Worm (Caenorhabditis elegans) whole organism, L2 larva: ENCODE measurements around the gene cutl-11.
A peak's percentile ranks its signal among the peaks of the same experiment; 100 is the strongest.

ENCODE experiments used
- C34F6.9 ChIP-seq: fragments of 150-350 bp; optimal IDR thresholded peaks from 2 replicates; lab custom pipeline; 2014; ENCODE audit warnings: missing biosample characterization, missing genetic modification characterization
- F13H6.1 ChIP-seq: sonication (generic microtip); optimal IDR thresholded peaks from 2 replicates; lab custom pipeline; 2016; ENCODE audit warnings: missing genetic modification characterization, missing compliant biosample characterization
- R02D3.7 ChIP-seq: fragments of 150-350 bp; optimal IDR thresholded peaks from 2 replicates; lab custom pipeline; 2014; ENCODE audit warnings: missing biosample characterization, missing genetic modification characterization
- Y55F3AM.14 ChIP-seq: fragments of 200-800 bp; sonication (Bioruptor generic); optimal IDR thresholded peaks from 2 replicates; lab custom pipeline; 2018; ENCODE audit warnings: mild to moderate bottlenecking, missing genetic modification characterization, missing compliant biosample characterization
- ZK546.5 ChIP-seq: sonication (generic microtip); optimal IDR thresholded peaks from 2 replicates; lab custom pipeline; 2017; ENCODE audit warnings: missing biosample characterization, missing genetic modification characterization
- aly-2 ChIP-seq: fragments of 150-350 bp; optimal IDR thresholded peaks from 2 replicates; lab custom pipeline; 2014; ENCODE audit warnings: missing biosample characterization, missing genetic modification characterization
- ama-1 ChIP-seq: fragments of 150-350 bp; optimal IDR thresholded peaks from 2 replicates; lab custom pipeline; 2018; ENCODE audit warnings: inconsistent platforms
- blmp-1 ChIP-seq: sonication (generic microtip); optimal IDR thresholded peaks from 2 replicates; lab custom pipeline; 2017; ENCODE audit warnings: missing genetic modification characterization, mild to moderate bottlenecking, missing compliant biosample characterization, antibody characterized with exemption, moderate library complexity; ENCODE audit not compliant: insufficient read depth
- ceh-16 ChIP-seq: fragments of 150-350 bp; optimal IDR thresholded peaks from 2 replicates; lab custom pipeline; 2014; ENCODE audit warnings: missing biosample characterization, missing genetic modification characterization
- ceh-82 ChIP-seq: fragments of 150-350 bp; optimal IDR thresholded peaks from 2 replicates; lab custom pipeline; 2014; ENCODE audit warnings: missing biosample characterization, missing genetic modification characterization
- crh-2 ChIP-seq: sonication (generic microtip); optimal IDR thresholded peaks from 2 replicates; lab custom pipeline; 2017; ENCODE audit warnings: missing biosample characterization, missing genetic modification characterization
- dmd-4 ChIP-seq: sonication (generic microtip); optimal IDR thresholded peaks from 2 replicates; lab custom pipeline; 2017; ENCODE audit warnings: missing biosample characterization, missing genetic modification characterization
- egl-27 ChIP-seq: sonication (generic microtip); optimal IDR thresholded peaks from 3 replicates; lab custom pipeline; 2017; ENCODE audit warnings: missing biosample characterization, missing genetic modification reagents, missing genetic modification characterization
- elt-3 ChIP-seq: sonication (generic microtip); optimal IDR thresholded peaks from 2 replicates; lab custom pipeline; 2017; ENCODE audit warnings: missing biosample characterization, missing genetic modification characterization
- fos-1 ChIP-seq: fragments of 150-350 bp; optimal IDR thresholded peaks from 2 replicates; lab custom pipeline; 2014; ENCODE audit warnings: missing biosample characterization, missing genetic modification characterization
- gmeb-1 ChIP-seq: fragments of 150-350 bp; optimal IDR thresholded peaks from 2 replicates; lab custom pipeline; 2014; ENCODE audit warnings: missing biosample characterization, missing genetic modification characterization
- lin-13 ChIP-seq: fragments of 150-350 bp; optimal IDR thresholded peaks from 2 replicates; lab custom pipeline; 2014; ENCODE audit warnings: missing biosample characterization, missing genetic modification reagents, missing genetic modification characterization
- lin-39 ChIP-seq: fragments of 150-350 bp; optimal IDR thresholded peaks from 2 replicates; lab custom pipeline; 2014; ENCODE audit warnings: missing biosample characterization, missing genetic modification reagents, missing genetic modification characterization
- mab-5 ChIP-seq: fragments of 150-350 bp; optimal IDR thresholded peaks from 2 replicates; lab custom pipeline; 2014; ENCODE audit warnings: missing biosample characterization, missing genetic modification characterization
- mdl-1 ChIP-seq, 2 experiments: fragments of 150-350 bp in 1 of 2; sonication (generic microtip) in 1 of 2; optimal IDR thresholded peaks; 2 replicates each; lab custom pipeline; 2017; ENCODE audit warnings: missing biosample characterization in 2 of 2, missing genetic modification characterization in 2 of 2
- nhr-10 ChIP-seq: sonication (generic microtip); optimal IDR thresholded peaks from 2 replicates; lab custom pipeline; 2017; ENCODE audit warnings: missing biosample characterization, missing genetic modification characterization
- nhr-11 ChIP-seq: fragments of 150-350 bp; optimal IDR thresholded peaks from 2 replicates; lab custom pipeline; 2014; ENCODE audit warnings: missing biosample characterization, missing genetic modification characterization
- nhr-12 ChIP-seq: fragments of 150-350 bp; optimal IDR thresholded peaks from 2 replicates; lab custom pipeline; 2014; ENCODE audit warnings: missing biosample characterization, missing genetic modification characterization
- nhr-129 ChIP-seq: fragments of 150-350 bp; optimal IDR thresholded peaks from 2 replicates; lab custom pipeline; 2014; ENCODE audit warnings: missing biosample characterization, missing genetic modification characterization
- nhr-21 ChIP-seq: fragments of 150-350 bp; optimal IDR thresholded peaks from 2 replicates; lab custom pipeline; 2014; ENCODE audit warnings: missing biosample characterization, missing genetic modification characterization
- nhr-23 ChIP-seq: fragments of 150-350 bp; optimal IDR thresholded peaks from 2 replicates; lab custom pipeline; 2014; ENCODE audit warnings: missing biosample characterization, missing genetic modification reagents, missing genetic modification characterization
- nhr-237 ChIP-seq: fragments of 150-350 bp; optimal IDR thresholded peaks from 2 replicates; lab custom pipeline; 2014; ENCODE audit warnings: missing biosample characterization, missing genetic modification characterization
- nhr-25 ChIP-seq: fragments of 150-350 bp; sonication (generic microtip); optimal IDR thresholded peaks from 3 replicates; lab custom pipeline; 2014; ENCODE audit warnings: missing biosample characterization, missing genetic modification characterization
- nhr-6 ChIP-seq: fragments of 150-350 bp; optimal IDR thresholded peaks from 2 replicates; lab custom pipeline; 2014; ENCODE audit warnings: missing biosample characterization, missing genetic modification characterization
- nhr-77 ChIP-seq: fragments of 150-350 bp; optimal IDR thresholded peaks from 2 replicates; lab custom pipeline; 2014; ENCODE audit warnings: missing biosample characterization, missing genetic modification characterization
- sem-4 ChIP-seq: fragments of 150-350 bp; optimal IDR thresholded peaks from 2 replicates; lab custom pipeline; 2014; ENCODE audit warnings: missing biosample characterization, missing genetic modification reagents, missing genetic modification characterization
- skn-1 ChIP-seq: sonication (generic microtip); optimal IDR thresholded peaks from 2 replicates; lab custom pipeline; 2017; ENCODE audit warnings: missing biosample characterization, missing genetic modification characterization
- sma-3 ChIP-seq: sonication (generic microtip); optimal IDR thresholded peaks from 2 replicates; lab custom pipeline; 2016; ENCODE audit warnings: missing genetic modification reagents, missing genetic modification characterization, missing compliant biosample characterization
- sma-9 ChIP-seq, 2 experiments: fragments of 150-350 bp in 1 of 2; sonication (generic microtip) in 1 of 2; optimal IDR thresholded peaks; 2 replicates each; lab custom pipeline; 2014 to 2016; ENCODE audit warnings: missing genetic modification characterization in 2 of 2, mild to moderate bottlenecking in 1 of 2, missing biosample characterization in 1 of 2, missing compliant biosample characterization in 1 of 2, missing genetic modification reagents in 1 of 2, moderate library complexity in 1 of 2
- snpc-4 ChIP-seq: fragments of 150-350 bp; optimal IDR thresholded peaks from 2 replicates; lab custom pipeline; 2014; ENCODE audit warnings: missing biosample characterization, missing genetic modification characterization
- unc-39 ChIP-seq: fragments of 150-350 bp; optimal IDR thresholded peaks from 2 replicates; lab custom pipeline; 2014; ENCODE audit warnings: missing biosample characterization, missing genetic modification characterization
- unc-55 ChIP-seq: fragments of 150-350 bp; sonication (generic microtip); optimal IDR thresholded peaks from 3 replicates; lab custom pipeline; 2014; ENCODE audit warnings: missing biosample characterization, missing genetic modification reagents, missing genetic modification characterization
- unc-62 ChIP-seq: fragments of 150-350 bp; optimal IDR thresholded peaks from 2 replicates; lab custom pipeline; 2014; ENCODE audit warnings: missing biosample characterization, missing genetic modification reagents, missing genetic modification characterization
- zag-1 ChIP-seq: fragments of 150-350 bp; optimal IDR thresholded peaks from 2 replicates; lab custom pipeline; 2014; ENCODE audit warnings: missing biosample characterization, missing genetic modification characterization
- ztf-1 ChIP-seq: fragments of 200-800 bp; sonication (Bioruptor generic); conservative IDR thresholded peaks from 2 replicates; pipeline ENCODE4 v1.3.6; 2022; ENCODE audit warnings: missing genetic modification characterization, missing compliant biosample characterization
- ztf-11 ChIP-seq: sonication (generic microtip); optimal IDR thresholded peaks from 2 replicates; lab custom pipeline; 2017; ENCODE audit warnings: missing biosample characterization, missing genetic modification characterization
- ztf-4 ChIP-seq: fragments of 150-350 bp; optimal IDR thresholded peaks from 2 replicates; lab custom pipeline; 2014; ENCODE audit warnings: missing biosample characterization, missing genetic modification characterization

cutl-11 gene

ce11 chrX:11662557-11662956 lies 11.9 kb upstream of the cutl-11 start:
- no peak for TF ChIP-seq ama-1 (lab: Kevin White, UChicago)
- TF ChIP-seq sma-9 (GFP tag; optimal IDR thresholded peaks at IDR 0.05; lab: Kevin White, UChicago) = peak; percentile 12
- no peak for TF ChIP-seq sma-9 (tag; optimal IDR thresholded peaks at IDR 0.05; lab: Kevin White, UChicago)

ce11 chrX:11662069-11662468 lies 11.4 kb upstream of the cutl-11 start:
- peak; percentile 32 for TF ChIP-seq nhr-129 (tag; lab: Kevin White, UChicago)
- TF ChIP-seq C34F6.9 (tag; lab: Kevin White, UChicago) = peak; percentile 23
- TF ChIP-seq ztf-1 (GFP tag; lab: Robert Waterston, UW) = no peak

- TF ChIP-seq fos-1 (tag; lab: Kevin White, UChicago) (peak; percentile 95), ztf-1 (GFP tag; lab: Robert Waterston, UW) (no peak), unc-62 (no peak), lin-13 (GFP tag; lab: Kevin White, UChicago) (peak; percentile 21), ceh-16 (tag; lab: Kevin White, UChicago) (no peak), nhr-10 (tag; lab: Kevin White, UChicago) (no peak), zag-1 (tag; lab: Kevin White, UChicago) (no peak), nhr-237 (no peak), ZK546.5 (no peak), nhr-25 (tag; lab: Kevin White, UChicago) (no peak), elt-3 (tag; lab: Kevin White, UChicago) (no peak), ama-1 (lab: Kevin White, UChicago) (no peak), R02D3.7 (tag; lab: Kevin White, UChicago) (no peak), sma-9 (GFP tag; optimal IDR thresholded peaks at IDR 0.05; lab: Kevin White, UChicago) (peak; percentile 94), sma-9 (tag; optimal IDR thresholded peaks at IDR 0.05; lab: Kevin White, UChicago) (no peak), gmeb-1 (peak; percentile 25), mab-5 (tag; lab: Kevin White, UChicago) (no peak), egl-27 (tag; lab: Kevin White, UChicago) (peak; percentile 1), mdl-1 (tag; optimal IDR thresholded peaks at IDR 0.05; lab: Kevin White, UChicago) (peak in 1 of 2 experiments; percentile 77), unc-55 (no peak), aly-2 (no peak), nhr-129 (tag; lab: Kevin White, UChicago) (peak; percentile 95), crh-2 (tag; lab: Kevin White, UChicago) (peak; percentile 79), unc-39 (tag; lab: Kevin White, UChicago) (no peak), sma-3 (GFP tag; lab: Kevin White, UChicago) (peak; percentile 44), F13H6.1 (tag; lab: Kevin White, UChicago) (peak; percentile 67)
Measured at ce11 chrX:11661625-11662024, 11.0 kb upstream of the cutl-11 start, which contains the start of gene sfxn-1.5. sfxn-1.5 (minus strand) TSS chrX:11661660.

- TF ChIP-seq Y55F3AM.14 (GFP tag; lab: Kevin White, UChicago) (no peak), C34F6.9 (tag; lab: Kevin White, UChicago) (no peak), nhr-77 (tag; lab: Kevin White, UChicago) (no peak), lin-39 (no peak), zag-1 (tag; lab: Kevin White, UChicago) (no peak), ZK546.5 (no peak), unc-39 (tag; lab: Kevin White, UChicago) (no peak), R02D3.7 (tag; lab: Kevin White, UChicago) (no peak), unc-55 (no peak), mdl-1 (tag; optimal IDR thresholded peaks at IDR 0.05; lab: Kevin White, UChicago) (no peak), dmd-4 (tag; lab: Kevin White, UChicago) (no peak), blmp-1 (tag; lab: Kevin White, UChicago) (no peak), ceh-82 (tag; lab: Kevin White, UChicago) (no peak), nhr-23 (no peak), nhr-11 (tag; lab: Kevin White, UChicago) (no peak)
Measured at ce11 chrX:11658331-11658730, 7.7 kb upstream of the cutl-11 start, which contains the start of gene T04F8.3. T04F8.3 (plus strand) TSS chrX:11658631.

ce11 chrX:11656519-11657006 lies 5.9 kb upstream of the cutl-11 start, which contains the start of gene T04F8.2:
T04F8.2 (minus strand) TSS chrX:11656569.
- no peak for TF ChIP-seq elt-3 (tag; lab: Kevin White, UChicago)
- no peak for TF ChIP-seq ama-1 (lab: Kevin White, UChicago)
- TF ChIP-seq nhr-10 (tag; lab: Kevin White, UChicago) = no peak
- TF ChIP-seq crh-2 (tag; lab: Kevin White, UChicago) = peak; percentile 69
- TF ChIP-seq unc-62 = no peak
- TF ChIP-seq ztf-1 (GFP tag; lab: Robert Waterston, UW) = no peak
- peak; percentile 84 for TF ChIP-seq nhr-129 (tag; lab: Kevin White, UChicago)
- peak; percentile 32 for TF ChIP-seq ceh-16 (tag; lab: Kevin White, UChicago)
- TF ChIP-seq unc-55 = peak; percentile 77
- no peak for TF ChIP-seq nhr-12
- no peak for TF ChIP-seq ztf-4 (tag; lab: Kevin White, UChicago)
- no peak for TF ChIP-seq skn-1 (tag; lab: Kevin White, UChicago)
- TF ChIP-seq ztf-11 (tag; lab: Kevin White, UChicago) = no peak
- peak; percentile 77 for TF ChIP-seq C34F6.9 (tag; lab: Kevin White, UChicago)
- peak; percentile 27 for TF ChIP-seq nhr-6 (tag; lab: Kevin White, UChicago)
- TF ChIP-seq gmeb-1 = peak; percentile 58
- TF ChIP-seq snpc-4 (tag; lab: Kevin White, UChicago) = no peak
- peak; percentile 29 for TF ChIP-seq sma-3 (GFP tag; lab: Kevin White, UChicago)
- TF ChIP-seq dmd-4 (tag; lab: Kevin White, UChicago) = no peak
- no peak for TF ChIP-seq ZK546.5
- peak; percentile 82 for TF ChIP-seq fos-1 (tag; lab: Kevin White, UChicago)
- TF ChIP-seq mab-5 (tag; lab: Kevin White, UChicago) = no peak
- peak; percentile 33 for TF ChIP-seq nhr-21
- peak; percentile 42 for TF ChIP-seq sem-4 (tag; lab: Kevin White, UChicago)
